Fruit fly (Drosophila melanogaster) whole organism, embryonic: Measurements from ENCODE around the gene HDAC4.

Experiments used
- Antp ChIP-seq: fragments of 200-800 bp; sonication (Bioruptor generic); optimal IDR thresholded peaks from 3 replicates; lab custom pipeline; 2016; ENCODE audit warnings: missing biosample characterization, missing genetic modification characterization
- CG11247 ChIP-seq: fragments of 200-800 bp; sonication (Bioruptor generic); IDR thresholded peaks from 2 replicates; pipeline ENCODE4 v1.3.6; 2022; ENCODE audit warnings: missing biosample characterization, missing genetic modification characterization
- CG12391 ChIP-seq: fragments of 200-800 bp; sonication (Bioruptor generic); optimal IDR thresholded peaks from 3 replicates; lab custom pipeline; 2018; ENCODE audit warnings: missing biosample characterization, mild to moderate bottlenecking, missing genetic modification characterization, moderate library complexity
- CG13287 ChIP-seq: fragments of 200-800 bp; sonication (Bioruptor generic); IDR thresholded peaks from 2 replicates; pipeline ENCODE4 v1.3.6; 2022; ENCODE audit warnings: missing biosample characterization, missing genetic modification characterization; ENCODE audit not compliant: partially characterized antibody
- CG13424 ChIP-seq: fragments of 200-800 bp; sonication (Bioruptor generic); optimal IDR thresholded peaks from 2 replicates; lab custom pipeline; 2019; ENCODE audit warnings: missing biosample characterization, mild to moderate bottlenecking, missing genetic modification characterization, moderate library complexity
- CG14965 ChIP-seq: fragments of 200-800 bp; sonication (Bioruptor generic); optimal IDR thresholded peaks from 2 replicates; lab custom pipeline; 2016; ENCODE audit warnings: missing biosample characterization, missing genetic modification characterization, borderline replicate concordance
- CG15479 ChIP-seq: fragments of 200-800 bp; sonication (Bioruptor generic); optimal IDR thresholded peaks from 3 replicates; lab custom pipeline; 2019; ENCODE audit warnings: missing biosample characterization, mild to moderate bottlenecking, missing genetic modification characterization, moderate library complexity
- CG15696 ChIP-seq: fragments of 200-800 bp; sonication (Bioruptor generic); optimal IDR thresholded peaks from 2 replicates; lab custom pipeline; 2019; ENCODE audit warnings: missing biosample characterization, mild to moderate bottlenecking, missing genetic modification characterization, moderate library complexity
- CG17359 ChIP-seq: fragments of 200-800 bp; sonication (Bioruptor generic); optimal IDR thresholded peaks from 3 replicates; lab custom pipeline; 2018; ENCODE audit warnings: missing biosample characterization, mild to moderate bottlenecking, missing genetic modification characterization, moderate library complexity
- CG18262 ChIP-seq: fragments of 200-800 bp; optimal IDR thresholded peaks from 3 replicates; lab custom pipeline; 2019; ENCODE audit warnings: missing biosample characterization, mild to moderate bottlenecking, missing genetic modification characterization, moderate library complexity
- CG30431 ChIP-seq: fragments of 200-800 bp; sonication (Bioruptor generic); optimal IDR thresholded peaks from 2 replicates; lab custom pipeline; 2017; ENCODE audit warnings: missing biosample characterization, missing genetic modification characterization
- CG31441 ChIP-seq: fragments of 200-800 bp; sonication (Bioruptor generic); IDR thresholded peaks from 2 replicates; pipeline ENCODE4 v1.3.6; 2022; ENCODE audit warnings: missing biosample characterization, missing genetic modification characterization
- CG34376 ChIP-seq: fragments of 200-800 bp; sonication (Bioruptor generic); optimal IDR thresholded peaks from 2 replicates; lab custom pipeline; 2018; ENCODE audit warnings: missing biosample characterization, mild to moderate bottlenecking, missing genetic modification characterization
- CG3838 ChIP-seq: fragments of 200-800 bp; sonication (Bioruptor generic); optimal IDR thresholded peaks from 3 replicates; lab custom pipeline; 2016; ENCODE audit warnings: missing biosample characterization, missing genetic modification characterization
- CG42726 ChIP-seq: fragments of 200-800 bp; sonication (Bioruptor generic); IDR thresholded peaks from 2 replicates; pipeline ENCODE4 v1.3.6; 2022; ENCODE audit warnings: missing biosample characterization, missing genetic modification characterization; ENCODE audit not compliant: partially characterized antibody
- CG4404 ChIP-seq: fragments of 200-800 bp; sonication (Bioruptor generic); IDR thresholded peaks from 2 replicates; pipeline ENCODE4 v1.3.6; 2022; ENCODE audit warnings: missing biosample characterization, missing genetic modification characterization
- CG4424 ChIP-seq: fragments of 200-800 bp; sonication (Bioruptor generic); optimal IDR thresholded peaks from 3 replicates; lab custom pipeline; 2016; ENCODE audit warnings: missing biosample characterization, missing genetic modification characterization
- CG6254 ChIP-seq: fragments of 200-800 bp; sonication (Bioruptor generic); optimal IDR thresholded peaks from 3 replicates; lab custom pipeline; 2017; ENCODE audit warnings: mild to moderate bottlenecking, missing biosample characterization, missing genetic modification reagents, missing genetic modification characterization
- CG6765 ChIP-seq: fragments of 200-800 bp; sonication (Bioruptor generic); optimal IDR thresholded peaks from 3 replicates; lab custom pipeline; 2017; ENCODE audit warnings: missing biosample characterization, mild to moderate bottlenecking, missing genetic modification characterization
- CG6854 ChIP-seq: fragments of 200-800 bp; sonication (Bioruptor generic); optimal IDR thresholded peaks from 3 replicates; lab custom pipeline; 2017; ENCODE audit warnings: missing biosample characterization, mild to moderate bottlenecking, missing genetic modification characterization
- CG7372 ChIP-seq: fragments of 200-800 bp; sonication (Bioruptor generic); IDR thresholded peaks from 2 replicates; pipeline ENCODE4 v1.3.6; 2022; ENCODE audit warnings: missing biosample characterization, missing genetic modification characterization
- Camta ChIP-seq: fragments of 200-800 bp; sonication (Bioruptor generic); optimal IDR thresholded peaks from 2 replicates; lab custom pipeline; 2016; ENCODE audit warnings: missing biosample characterization, missing genetic modification characterization
- CoRest ChIP-seq: fragments of 200-800 bp; sonication (Bioruptor generic); optimal IDR thresholded peaks from 3 replicates; lab custom pipeline; 2018; ENCODE audit warnings: missing biosample characterization, mild to moderate bottlenecking, missing genetic modification characterization, moderate library complexity
- Dad ChIP-seq: fragments of 200-800 bp; sonication (Bioruptor generic); optimal IDR thresholded peaks from 3 replicates; lab custom pipeline; 2016; ENCODE audit warnings: missing biosample characterization, missing genetic modification characterization
- Ets65A ChIP-seq: fragments of 200-800 bp; sonication (Bioruptor generic); peaks from one replicate; lab custom pipeline; 2016; ENCODE audit warnings: missing biosample characterization, missing genetic modification characterization
- GATAe ChIP-seq: fragments of 200-800 bp; sonication (Bioruptor generic); conservative IDR thresholded peaks from 2 replicates; pipeline ENCODE4 v1.3.6; 2022; ENCODE audit warnings: missing biosample characterization, missing genetic modification characterization
- HmgZ ChIP-seq: fragments of 200-800 bp; sonication (Bioruptor generic); optimal IDR thresholded peaks from 2 replicates; lab custom pipeline; 2018; ENCODE audit warnings: missing biosample characterization, mild to moderate bottlenecking, missing genetic modification characterization
- MBD-R2 ChIP-seq: fragments of 200-800 bp; sonication (Bioruptor generic); IDR thresholded peaks from 2 replicates; pipeline ENCODE4 v1.3.6; 2022; ENCODE audit warnings: missing biosample characterization, missing genetic modification characterization
- Mrtf ChIP-seq: fragments of 200-800 bp; sonication (Bioruptor generic); IDR thresholded peaks from 3 replicates; pipeline ENCODE4 v1.3.6; 2022; ENCODE audit warnings: missing biosample characterization, missing genetic modification characterization
- Oli ChIP-seq: fragments of 200-800 bp; sonication (Bioruptor generic); optimal IDR thresholded peaks from 2 replicates; lab custom pipeline; 2018; ENCODE audit warnings: missing biosample characterization, mild to moderate bottlenecking, missing genetic modification characterization, moderate library complexity
- Sry-β ChIP-seq: fragments of 200-800 bp; sonication (Bioruptor generic); optimal IDR thresholded peaks from 2 replicates; lab custom pipeline; 2018; ENCODE audit warnings: missing biosample characterization, mild to moderate bottlenecking, missing genetic modification characterization, moderate library complexity
- Sry-δ ChIP-seq: fragments of 200-800 bp; sonication (Bioruptor generic); optimal IDR thresholded peaks from 2 replicates; lab custom pipeline; 2016; ENCODE audit warnings: missing biosample characterization, missing genetic modification characterization
- Usf ChIP-seq: fragments of 200-800 bp; sonication (Bioruptor generic); optimal IDR thresholded peaks from 2 replicates; lab custom pipeline; 2017; ENCODE audit warnings: missing genotype, missing biosample characterization, missing genetic modification characterization
- Vsx1 ChIP-seq: fragments of 200-800 bp; sonication (Bioruptor generic); optimal IDR thresholded peaks from 2 replicates; lab custom pipeline; 2017; ENCODE audit warnings: missing biosample characterization, mild to moderate bottlenecking, missing genetic modification characterization, missing genetic modification reagents
- az2 ChIP-seq: fragments of 200-800 bp; sonication (Bioruptor generic); optimal IDR thresholded peaks from 3 replicates; lab custom pipeline; 2016; ENCODE audit warnings: missing biosample characterization, missing genetic modification characterization
- ci ChIP-seq: fragments of 200-800 bp; sonication (Bioruptor generic); IDR thresholded peaks from 3 replicates; pipeline ENCODE4 v1.3.6; 2022; ENCODE audit warnings: missing biosample characterization, missing genetic modification characterization
- dmrt99B ChIP-seq: fragments of 200-800 bp; sonication (Bioruptor generic); optimal IDR thresholded peaks from 2 replicates; lab custom pipeline; 2018; ENCODE audit warnings: missing biosample characterization, mild to moderate bottlenecking, missing genetic modification characterization, moderate library complexity
- eve ChIP-seq, 2 experiments: fragments of >200 bp; optimal IDR thresholded peaks; 2 replicates each; lab custom pipeline; 2017; ENCODE audit warnings: missing biosample characterization in 2 of 2, missing genetic modification characterization in 2 of 2
- fd3F ChIP-seq: fragments of 200-800 bp; sonication (Bioruptor generic); optimal IDR thresholded peaks from 2 replicates; lab custom pipeline; 2018; ENCODE audit warnings: missing biosample characterization, mild to moderate bottlenecking, missing genetic modification characterization, moderate library complexity
- gem ChIP-seq: fragments of 200-800 bp; sonication (Bioruptor generic); optimal IDR thresholded peaks from 2 replicates; lab custom pipeline; 2019; ENCODE audit warnings: missing biosample characterization, mild to moderate bottlenecking, missing genetic modification characterization, moderate library complexity
- peb ChIP-seq: fragments of 200-800 bp; sonication (Bioruptor generic); IDR thresholded peaks from 2 replicates; pipeline ENCODE4 v1.3.6; 2022; ENCODE audit warnings: missing biosample characterization, missing genetic modification characterization
- pfk ChIP-seq: fragments of 200-800 bp; sonication (Bioruptor generic); optimal IDR thresholded peaks from 2 replicates; lab custom pipeline; 2018; ENCODE audit warnings: missing biosample characterization, mild to moderate bottlenecking, missing genetic modification characterization, moderate library complexity
- schlank ChIP-seq: fragments of 200-800 bp; sonication (Bioruptor generic); optimal IDR thresholded peaks from 2 replicates; lab custom pipeline; 2018; ENCODE audit warnings: missing biosample characterization, mild to moderate bottlenecking, missing genetic modification characterization
- scrt ChIP-seq: fragments of 200-800 bp; sonication (Bioruptor generic); optimal IDR thresholded peaks from 2 replicates; lab custom pipeline; 2018; ENCODE audit warnings: missing biosample characterization, mild to moderate bottlenecking, missing genetic modification characterization, moderate library complexity
- shn ChIP-seq: fragments of 200-800 bp; sonication (Bioruptor generic); optimal IDR thresholded peaks from 3 replicates; lab custom pipeline; 2016; ENCODE audit warnings: missing biosample characterization, missing genetic modification characterization
- sna ChIP-seq: fragments of 200-800 bp; sonication (Bioruptor generic); IDR thresholded peaks from 2 replicates; pipeline ENCODE4 v1.3.6; 2022; ENCODE audit warnings: missing biosample characterization, missing genetic modification characterization; ENCODE audit not compliant: partially characterized antibody
- tup ChIP-seq: fragments of 200-800 bp; sonication (Bioruptor generic); optimal IDR thresholded peaks from 2 replicates; lab custom pipeline; 2016; ENCODE audit warnings: missing biosample characterization, mild to moderate bottlenecking, missing genetic modification characterization, moderate library complexity
- twi ChIP-seq: fragments of 200-800 bp; optimal IDR thresholded peaks from 2 replicates; lab custom pipeline; 2019; ENCODE audit warnings: missing biosample characterization, mild to moderate bottlenecking, missing genetic modification characterization, moderate library complexity
- unpg ChIP-seq: fragments of 200-800 bp; sonication (Bioruptor generic); optimal IDR thresholded peaks from 3 replicates; lab custom pipeline; 2018; ENCODE audit warnings: missing biosample characterization, mild to moderate bottlenecking, missing genetic modification characterization, moderate library complexity
- wdn ChIP-seq: fragments of 200-800 bp; sonication (Bioruptor generic); IDR thresholded peaks from 2 replicates; pipeline ENCODE4 v1.3.6; 2022; ENCODE audit warnings: missing biosample characterization, missing genetic modification characterization

The HDAC4 gene

dm6 chrX:13238294-13238917 is 47.0 kb downstream of the HDAC4 start (continued):
- TF ChIP-seq pfk = no peak
- TF ChIP-seq Vsx1 (GFP tag; lab: Kevin White, UChicago) = no peak
- TF ChIP-seq CG31441 (GFP tag; lab: Robert Waterston, UW) = peak; percentile 38; the same call in 1 of the 2 replicates
- TF ChIP-seq sna (GFP tag; lab: Robert Waterston, UW) = no peak
- no peak for TF ChIP-seq CG15696 (tag; lab: Kevin White, UChicago)
- TF ChIP-seq CG6765 (GFP tag; lab: Kevin White, UChicago) = no peak
- no peak for TF ChIP-seq CG3838 (GFP tag; lab: Kevin White, UChicago)
- TF ChIP-seq peb (GFP tag; lab: Robert Waterston, UW) = no peak
- peak; percentile 4 for TF ChIP-seq az2
- TF ChIP-seq CG13424 (tag; lab: Kevin White, UChicago) = peak; percentile 23
- no peak for TF ChIP-seq Usf (GFP tag; lab: Kevin White, UChicago)
- peak; percentile 21 for TF ChIP-seq CG15479 (GFP tag; lab: Kevin White, UChicago)
- no peak for TF ChIP-seq Camta (GFP tag; lab: Kevin White, UChicago)
- TF ChIP-seq MBD-R2 (GFP tag; lab: Robert Waterston, UW) = no peak
- TF ChIP-seq gem (tag; lab: Kevin White, UChicago) = peak; percentile 60
- TF ChIP-seq HmgZ (tag; lab: Kevin White, UChicago) = no peak
- TF ChIP-seq schlank (tag; lab: Kevin White, UChicago) = no peak
- peak; percentile 21 for TF ChIP-seq Oli (tag; lab: Kevin White, UChicago)
- TF ChIP-seq unpg (GFP tag; lab: Kevin White, UChicago) = peak; percentile 39
- TF ChIP-seq CG14965 (GFP tag; lab: Kevin White, UChicago) = no peak
- TF ChIP-seq fd3F (GFP tag; lab: Kevin White, UChicago) = no peak
- peak; percentile 25 for TF ChIP-seq CG12391 (tag; lab: Kevin White, UChicago)
- peak; percentile 34 for TF ChIP-seq CG18262 (tag; lab: Kevin White, UChicago)
- TF ChIP-seq twi (tag; lab: Kevin White, UChicago) = no peak
- peak in 1 of 2 experiments; percentile 30 for TF ChIP-seq eve (GFP tag; optimal IDR thresholded peaks at IDR 0.05; lab: Kevin White, UChicago)
- TF ChIP-seq Ets65A = peak; percentile 69
- TF ChIP-seq Antp (GFP tag; lab: Kevin White, UChicago) = no peak
- TF ChIP-seq dmrt99B (tag; lab: Kevin White, UChicago) = peak; percentile 50
- TF ChIP-seq CG6854 (GFP tag; lab: Kevin White, UChicago) = no peak
- no peak for TF ChIP-seq Dad (GFP tag; lab: Kevin White, UChicago)
- TF ChIP-seq CG7372 (GFP tag; lab: Robert Waterston, UW) = no peak
- TF ChIP-seq CG30431 (GFP tag; lab: Kevin White, UChicago) = no peak
- no peak for TF ChIP-seq Sry-β
- TF ChIP-seq CG11247 (GFP tag; lab: Robert Waterston, UW) = no peak
- TF ChIP-seq CG34376 (GFP tag; lab: Kevin White, UChicago) = no peak
- no peak for TF ChIP-seq shn (GFP tag; lab: Kevin White, UChicago)
- peak; percentile 29 for TF ChIP-seq CG17359 (tag; lab: Kevin White, UChicago)
- no peak for TF ChIP-seq Mrtf (GFP tag; lab: Robert Waterston, UW)
- TF ChIP-seq CG13287 (GFP tag; lab: Robert Waterston, UW) = no peak
- no peak for TF ChIP-seq ci (GFP tag; lab: Robert Waterston, UW)
- TF ChIP-seq scrt (GFP tag; lab: Kevin White, UChicago) = no peak
- no peak for TF ChIP-seq wdn (GFP tag; lab: Robert Waterston, UW)
- peak; percentile 25 for TF ChIP-seq CG4424
- peak; percentile 9 for TF ChIP-seq CoRest (tag; lab: Kevin White, UChicago)
- TF ChIP-seq Sry-δ = no peak
- TF ChIP-seq tup (GFP tag; lab: Kevin White, UChicago) = no peak
- TF ChIP-seq CG42726 (GFP tag; lab: Robert Waterston, UW) = no peak
- TF ChIP-seq CG6254 = no peak
- no peak for TF ChIP-seq GATAe (GFP tag; lab: Robert Waterston, UW)
- TF ChIP-seq CG4404 (GFP tag; lab: Robert Waterston, UW) = no peak
